Worm (Caenorhabditis elegans) whole organism, L3 larva: Measurements from ENCODE around the gene F42A6.2.

Experiments used
- R02D3.7 ChIP-seq: fragments of 150-350 bp; optimal IDR thresholded peaks from 2 replicates; lab custom pipeline; 2014; ENCODE audit warnings: missing biosample characterization, missing genetic modification characterization
- ZK546.5 ChIP-seq: sonication (generic microtip); optimal IDR thresholded peaks from 2 replicates; lab custom pipeline; 2017; ENCODE audit warnings: missing biosample characterization, missing genetic modification characterization
- ama-1 ChIP-seq: fragments of 150-350 bp; optimal IDR thresholded peaks from 2 replicates; lab custom pipeline; 2018
- ceh-16 ChIP-seq: sonication (generic microtip); optimal IDR thresholded peaks from 2 replicates; lab custom pipeline; 2017; ENCODE audit warnings: missing biosample characterization, missing genetic modification characterization
- ceh-28 ChIP-seq: fragments of 150-350 bp; optimal IDR thresholded peaks from 2 replicates; lab custom pipeline; 2014; ENCODE audit warnings: missing biosample characterization, missing genetic modification reagents, missing genetic modification characterization
- ceh-82 ChIP-seq: fragments of 150-350 bp; optimal IDR thresholded peaks from 2 replicates; lab custom pipeline; 2014; ENCODE audit warnings: missing biosample characterization, missing genetic modification characterization
- daf-12 ChIP-seq: fragments of 150-350 bp; optimal IDR thresholded peaks from 2 replicates; lab custom pipeline; 2014; ENCODE audit warnings: missing biosample characterization, missing genetic modification reagents, missing genetic modification characterization
- egl-5 ChIP-seq: fragments of 150-350 bp; optimal IDR thresholded peaks from 2 replicates; lab custom pipeline; 2017; ENCODE audit warnings: missing biosample characterization, missing genetic modification reagents, missing genetic modification characterization, inconsistent platforms
- elt-2 ChIP-seq: sonication (generic microtip); optimal IDR thresholded peaks from 2 replicates; lab custom pipeline; 2016; ENCODE audit warnings: missing genetic modification reagents, mild to moderate bottlenecking, missing genetic modification characterization, missing compliant biosample characterization
- eor-1 ChIP-seq, 2 experiments: fragments of 150-350 bp; optimal IDR thresholded peaks; 2 replicates each; lab custom pipeline; 2014 to 2018; ENCODE audit warnings: missing biosample characterization in 2 of 2, missing genetic modification characterization in 2 of 2
- fkh-2 ChIP-seq: fragments of 150-350 bp; optimal IDR thresholded peaks from 2 replicates; lab custom pipeline; 2014; ENCODE audit warnings: missing biosample characterization, missing genetic modification reagents, missing genetic modification characterization
- fos-1 ChIP-seq: fragments of 150-350 bp; optimal IDR thresholded peaks from 2 replicates; lab custom pipeline; 2014; ENCODE audit warnings: missing biosample characterization, missing genetic modification characterization
- hmg-11 ChIP-seq: sonication (generic microtip); optimal IDR thresholded peaks from 2 replicates; lab custom pipeline; 2016; ENCODE audit warnings: missing genetic modification characterization, missing compliant biosample characterization
- lin-15B ChIP-seq: fragments of 150-350 bp; optimal IDR thresholded peaks from 2 replicates; lab custom pipeline; 2014; ENCODE audit warnings: missing biosample characterization, missing genetic modification characterization
- lin-39 ChIP-seq: fragments of 150-350 bp; optimal IDR thresholded peaks from 2 replicates; lab custom pipeline; 2018; ENCODE audit warnings: missing biosample characterization, missing genetic modification reagents, missing genetic modification characterization
- lsy-12 ChIP-seq: sonication (generic microtip); optimal IDR thresholded peaks from 2 replicates; lab custom pipeline; 2016; ENCODE audit warnings: mild to moderate bottlenecking, missing genetic modification characterization, missing compliant biosample characterization
- mdl-1 ChIP-seq: fragments of 150-350 bp; optimal IDR thresholded peaks from 2 replicates; lab custom pipeline; 2014; ENCODE audit warnings: missing biosample characterization, missing genetic modification characterization
- nfya-1 ChIP-seq: sonication (generic microtip); optimal IDR thresholded peaks from 2 replicates; lab custom pipeline; 2017; ENCODE audit warnings: missing genetic modification characterization, mild to moderate bottlenecking, missing compliant biosample characterization, antibody characterized with exemption, moderate library complexity; ENCODE audit not compliant: insufficient read depth
- nhr-11 ChIP-seq: fragments of 150-350 bp; optimal IDR thresholded peaks from 2 replicates; lab custom pipeline; 2014; ENCODE audit warnings: missing biosample characterization, missing genetic modification characterization
- nhr-23 ChIP-seq: fragments of 150-350 bp; optimal IDR thresholded peaks from 2 replicates; lab custom pipeline; 2014; ENCODE audit warnings: missing biosample characterization, missing genetic modification reagents, missing genetic modification characterization
- nhr-237 ChIP-seq: fragments of 150-350 bp; optimal IDR thresholded peaks from 2 replicates; lab custom pipeline; 2014; ENCODE audit warnings: missing biosample characterization, missing genetic modification characterization
- nhr-25 ChIP-seq: sonication (generic microtip); optimal IDR thresholded peaks from 2 replicates; lab custom pipeline; 2017; ENCODE audit warnings: missing biosample characterization, missing genetic modification characterization
- nhr-43 ChIP-seq: sonication (generic microtip); optimal IDR thresholded peaks from 2 replicates; lab custom pipeline; 2016; ENCODE audit warnings: mild to moderate bottlenecking, missing genetic modification characterization, missing compliant biosample characterization; ENCODE audit not compliant: poor library complexity, severe bottlenecking
- nhr-77 ChIP-seq: fragments of 150-350 bp; optimal IDR thresholded peaks from 2 replicates; lab custom pipeline; 2014; ENCODE audit warnings: missing biosample characterization, missing genetic modification characterization
- pha-4 ChIP-seq: fragments of 150-350 bp; optimal IDR thresholded peaks from 2 replicates; lab custom pipeline; 2014; ENCODE audit warnings: missing biosample characterization, missing genetic modification reagents, missing genetic modification characterization
- pqm-1 ChIP-seq: fragments of 150-350 bp; optimal IDR thresholded peaks from 2 replicates; lab custom pipeline; 2017; ENCODE audit warnings: missing biosample characterization, missing genetic modification characterization, inconsistent platforms
- sea-2 ChIP-seq: fragments of 150-350 bp; sonication (generic microtip); optimal IDR thresholded peaks from 4 replicates; lab custom pipeline; 2014; ENCODE audit warnings: missing biosample characterization, missing genetic modification reagents, missing genetic modification characterization
- skn-1 ChIP-seq: fragments of 150-350 bp; optimal IDR thresholded peaks from 2 replicates; lab custom pipeline; 2014; ENCODE audit warnings: missing biosample characterization, missing genetic modification characterization
- tbx-2 ChIP-seq: sonication (generic microtip); optimal IDR thresholded peaks from 2 replicates; lab custom pipeline; 2016; ENCODE audit warnings: mild to moderate bottlenecking, missing genetic modification characterization, missing compliant biosample characterization
- unc-39 ChIP-seq: sonication (generic microtip); optimal IDR thresholded peaks from 4 replicates; lab custom pipeline; 2017; ENCODE audit warnings: missing biosample characterization, missing genetic modification characterization
- unc-62 ChIP-seq: fragments of 150-350 bp; sonication (generic microtip); optimal IDR thresholded peaks from 4 replicates; lab custom pipeline; 2014; ENCODE audit warnings: missing biosample characterization, missing genetic modification reagents, missing genetic modification characterization
- ztf-11 ChIP-seq: fragments of 150-350 bp; optimal IDR thresholded peaks from 2 replicates; lab custom pipeline; 2014; ENCODE audit warnings: missing biosample characterization, missing genetic modification characterization
- ztf-4 ChIP-seq: fragments of 150-350 bp; optimal IDR thresholded peaks from 2 replicates; lab custom pipeline; 2014; ENCODE audit warnings: missing biosample characterization, missing genetic modification characterization

The F42A6.2 gene

ce11 chrIV:3363784-3364183 is 22.5 kb downstream of the F42A6.2 start:
- TF ChIP-seq ceh-16 (tag; lab: Kevin White, UChicago) (no peak), fkh-2 (tag; lab: Kevin White, UChicago) (no peak), nhr-43 (tag; lab: Kevin White, UChicago) (no peak), daf-12 (tag; lab: Kevin White, UChicago) (no peak), ztf-4 (no peak), nhr-11 (no peak), ama-1 (lab: Kevin White, UChicago) (no peak)

- peak; percentile 38 for TF ChIP-seq nfya-1 (tag; lab: Kevin White, UChicago)
- TF ChIP-seq lin-39 (tag; lab: Kevin White, UChicago): peak; percentile 15
- TF ChIP-seq pha-4 (tag; lab: Kevin White, UChicago): peak; percentile 52
- TF ChIP-seq elt-2 (tag; lab: Kevin White, UChicago): peak; percentile 61
- peak; percentile 51 for TF ChIP-seq lin-15B (tag; lab: Kevin White, UChicago)
- no peak for TF ChIP-seq nhr-237
- TF ChIP-seq ztf-4: no peak
- TF ChIP-seq hmg-11 (tag; lab: Kevin White, UChicago): peak; percentile 77
- TF ChIP-seq, all 47 proteins: peak for 6
These were observed 27.5 kb downstream of the F42A6.2 start, which contains the start of gene vha-19 for ce11 chrIV:3368638-3369247. TSS of gene vha-19 (plus strand) at chrIV:3369197.

ce11 chrIV:3373370-3373769 is 32.1 kb downstream of the F42A6.2 start:
- no peak for TF ChIP-seq unc-62 (GFP tag; lab: Kevin White, UChicago)
- TF ChIP-seq pqm-1 (tag; lab: Kevin White, UChicago): no peak
- TF ChIP-seq elt-2 (tag; lab: Kevin White, UChicago): no peak
- no peak for TF ChIP-seq nfya-1 (tag; lab: Kevin White, UChicago)
- TF ChIP-seq, all 47 proteins: peak for 0

- no peak for TF ChIP-seq pqm-1 (tag; lab: Kevin White, UChicago)
- no peak for TF ChIP-seq nhr-77 (tag; lab: Kevin White, UChicago)
- TF ChIP-seq nhr-237: no peak
- no peak for TF ChIP-seq nfya-1 (tag; lab: Kevin White, UChicago)
- no peak for TF ChIP-seq skn-1
- TF ChIP-seq mdl-1 (tag; lab: Kevin White, UChicago): no peak
- TF ChIP-seq eor-1 (tag; optimal IDR thresholded peaks at IDR 0.05; lab: Kevin White, UChicago): no peak
- TF ChIP-seq sea-2 (GFP tag; lab: Kevin White, UChicago): no peak
- TF ChIP-seq ama-1 (lab: Kevin White, UChicago): no peak
- no peak for TF ChIP-seq ZK546.5
- no peak for TF ChIP-seq fos-1 (tag; lab: Kevin White, UChicago)
- no peak for TF ChIP-seq nhr-25 (tag; lab: Kevin White, UChicago)
- no peak for TF ChIP-seq fkh-2 (tag; lab: Kevin White, UChicago)
- TF ChIP-seq tbx-2 (tag; lab: Kevin White, UChicago): no peak
- no peak for TF ChIP-seq unc-39 (tag; lab: Kevin White, UChicago)
- no peak for TF ChIP-seq elt-2 (tag; lab: Kevin White, UChicago)
- TF ChIP-seq nhr-43 (tag; lab: Kevin White, UChicago): no peak
These were observed 37.0 kb downstream of the F42A6.2 start, which contains the start of gene otub-4 for ce11 chrIV:3378080-3378804. TSS of gene otub-4 (minus strand) at chrIV:3378130.

ce11 chrIV:3382338-3382907 is 41.2 kb downstream of the F42A6.2 start, which contains the start of gene B0546.3:
TSS of gene B0546.3 (minus strand) at chrIV:3382841.
- no peak for TF ChIP-seq unc-39 (tag; lab: Kevin White, UChicago)
- no peak for TF ChIP-seq ceh-82
- TF ChIP-seq ama-1 (lab: Kevin White, UChicago): peak; percentile 69
- TF ChIP-seq elt-2 (tag; lab: Kevin White, UChicago): peak; percentile 2
- peak; percentile 13 for TF ChIP-seq nhr-23

ce11 chrIV:3383203-3383602 is 41.9 kb downstream of the F42A6.2 start:
- no peak for TF ChIP-seq nhr-11
- no peak for TF ChIP-seq nhr-237
- TF ChIP-seq nhr-23: no peak
- no peak for TF ChIP-seq ama-1 (lab: Kevin White, UChicago)
- no peak for TF ChIP-seq ZK546.5
- TF ChIP-seq ceh-82: no peak
- no peak for TF ChIP-seq R02D3.7 (tag; lab: Kevin White, UChicago)
- no peak for TF ChIP-seq ceh-28 (tag; lab: Kevin White, UChicago)
- TF ChIP-seq lsy-12 (tag; lab: Kevin White, UChicago): no peak
- no peak for TF ChIP-seq pqm-1 (tag; lab: Kevin White, UChicago)
- no peak for TF ChIP-seq ztf-11
- no peak for TF ChIP-seq egl-5 (tag; lab: Kevin White, UChicago)
